Worm (Caenorhabditis elegans) whole organism, young adult: ENCODE data around the gene hecw-1.

ENCODE experiments used
- F10E7.11 ChIP-seq: sonication (generic microtip); optimal IDR thresholded peaks from 2 replicates; lab custom pipeline; 2017; ENCODE audit warnings: mild to moderate bottlenecking, missing genetic modification characterization, moderate library complexity, missing compliant biosample characterization
- attf-6 ChIP-seq: fragments of 200-800 bp; sonication (Bioruptor generic); IDR thresholded peaks from 2 replicates; pipeline ENCODE4 v1.3.6; 2022; ENCODE audit warnings: missing genetic modification reagents, missing genetic modification characterization, missing compliant biosample characterization
- die-1 ChIP-seq: sonication (generic microtip); optimal IDR thresholded peaks from 2 replicates; lab custom pipeline; 2016; ENCODE audit warnings: missing genotype, mild to moderate bottlenecking, missing genetic modification characterization, missing compliant biosample characterization
- hsf-1 ChIP-seq: fragments of 200-800 bp; sonication (Bioruptor generic); IDR thresholded peaks from 2 replicates; pipeline ENCODE4 v1.3.6; 2022; ENCODE audit warnings: missing genetic modification reagents, missing genetic modification characterization, missing compliant biosample characterization
- nfya-2 ChIP-seq: fragments of 200-800 bp; sonication (Bioruptor generic); IDR thresholded peaks from 2 replicates; pipeline ENCODE4 v1.3.6; 2022; ENCODE audit warnings: missing genetic modification reagents, missing genetic modification characterization, missing compliant biosample characterization
- snpc-4 ChIP-seq, 5 experiments: fragments of 150-350 bp in 1 of 5; sonication (generic microtip) in 4 of 5; optimal IDR thresholded peaks; 2 replicates each; lab custom pipeline; 2014 to 2018; ENCODE audit warnings: missing genetic modification characterization in 5 of 5, missing biosample characterization in 3 of 5, antibody characterized with exemption in 2 of 5, mild to moderate bottlenecking in 2 of 5, missing compliant biosample characterization in 2 of 5, missing genotype in 2 of 5, moderate library complexity in 2 of 5, missing genetic modification reagents in 1 of 5
- unc-62 ChIP-seq: fragments of 150-350 bp; optimal IDR thresholded peaks from 2 replicates; lab custom pipeline; 2014; ENCODE audit warnings: missing biosample characterization, missing genetic modification reagents, missing genetic modification characterization

- no peak for TF ChIP-seq F10E7.11 (tag; lab: Kevin White, UChicago)
- TF ChIP-seq unc-62 (GFP tag; lab: Kevin White, UChicago), result no peak
- peak; percentile 60; the same call in 1 of the 2 replicates for TF ChIP-seq hsf-1 (GFP tag; lab: Robert Waterston, UW)
- TF ChIP-seq attf-6 (GFP tag; lab: Robert Waterston, UW), result 0 out of 2 replicates have a peak, but pooled peaks have one; percentile 51
- TF ChIP-seq snpc-4 (GFP tag; optimal IDR thresholded peaks at IDR 0.05; lab: Kevin White, UChicago), result no peak
- TF ChIP-seq snpc-4 (tag; optimal IDR thresholded peaks at IDR 0.05; lab: Kevin White, UChicago), result no peak
- no peak for TF ChIP-seq die-1 (tag; lab: Kevin White, UChicago)
- TF ChIP-seq nfya-2 (GFP tag; lab: Robert Waterston, UW), result 0 out of 2 replicates have a peak, but pooled peaks have one; percentile 64
Measured at ce11 chrIII:3400444-3400843, 10.7 kb upstream of the hecw-1 start.
